Fruit fly (Drosophila melanogaster) whole organism, embryonic: ENCODE measurements around the gene Inx6.

ENCODE experiments used
- Adf1 ChIP-seq: fragments of 200-800 bp; sonication (Bioruptor generic); IDR thresholded peaks from 2 replicates; pipeline ENCODE4 v1.3.6; 2022; ENCODE audit warnings: missing biosample characterization, missing genetic modification characterization
- Awh ChIP-seq: fragments of 200-800 bp; sonication (Bioruptor generic); IDR thresholded peaks from 2 replicates; pipeline ENCODE4, ENCODE4 v1.3.6; 2022; ENCODE audit warnings: missing biosample characterization, missing genetic modification characterization
- Blimp-1 ChIP-seq: fragments of 200-800 bp; sonication (Bioruptor generic); optimal IDR thresholded peaks from 3 replicates; lab custom pipeline; 2018; ENCODE audit warnings: missing biosample characterization, missing genetic modification characterization, mild to moderate bottlenecking, moderate library complexity, missing genetic modification reagents
- CG12769 ChIP-seq: fragments of 200-800 bp; sonication (Bioruptor generic); optimal IDR thresholded peaks from 2 replicates; lab custom pipeline; 2019; ENCODE audit warnings: missing biosample characterization, mild to moderate bottlenecking, missing genetic modification characterization, moderate library complexity
- CG13287 ChIP-seq: fragments of 200-800 bp; sonication (Bioruptor generic); IDR thresholded peaks from 2 replicates; pipeline ENCODE4 v1.3.6; 2022; ENCODE audit warnings: missing biosample characterization, missing genetic modification characterization; ENCODE audit not compliant: partially characterized antibody
- CG1603 ChIP-seq: fragments of 200-800 bp; sonication (Bioruptor generic); optimal IDR thresholded peaks from 2 replicates; lab custom pipeline; 2019; ENCODE audit warnings: missing biosample characterization, mild to moderate bottlenecking, missing genetic modification characterization, moderate library complexity
- CG17612 ChIP-seq: fragments of 200-800 bp; sonication (Bioruptor generic); IDR thresholded peaks from 2 replicates; pipeline ENCODE4 v1.3.6; 2022; ENCODE audit warnings: missing biosample characterization, missing genetic modification characterization
- CG17802 ChIP-seq: fragments of 200-800 bp; sonication (Bioruptor generic); optimal IDR thresholded peaks from 2 replicates; lab custom pipeline; 2018; ENCODE audit warnings: missing biosample characterization, mild to moderate bottlenecking, missing genetic modification characterization, moderate library complexity
- CG2678 ChIP-seq: fragments of 200-800 bp; sonication (Bioruptor generic); optimal IDR thresholded peaks from 3 replicates; lab custom pipeline; 2019; ENCODE audit warnings: missing biosample characterization, mild to moderate bottlenecking, missing genetic modification characterization, moderate library complexity
- CG3995 ChIP-seq: fragments of 200-800 bp; sonication (Bioruptor generic); optimal IDR thresholded peaks from 3 replicates; lab custom pipeline; 2016; ENCODE audit warnings: missing biosample characterization, missing genetic modification characterization
- CG5180 ChIP-seq: fragments of 200-800 bp; sonication (Bioruptor generic); optimal IDR thresholded peaks from 3 replicates; lab custom pipeline; 2017; ENCODE audit warnings: missing biosample characterization, missing genetic modification characterization, mild to moderate bottlenecking, moderate library complexity, missing genetic modification reagents
- CG7786 ChIP-seq: fragments of 200-800 bp; sonication (Bioruptor generic); optimal IDR thresholded peaks from 2 replicates; lab custom pipeline; 2016; ENCODE audit warnings: missing biosample characterization, missing genetic modification characterization
- CG8290 ChIP-seq, 3 experiments: fragments of 200-800 bp; sonication (Bioruptor generic); optimal IDR thresholded peaks; 2 replicates each; lab custom pipeline; 2016 to 2019; ENCODE audit warnings: missing biosample characterization in 3 of 3, missing genetic modification characterization in 3 of 3, mild to moderate bottlenecking in 2 of 3, moderate library complexity in 1 of 3
- CG8388 ChIP-seq: fragments of 200-800 bp; sonication (Bioruptor generic); optimal IDR thresholded peaks from 2 replicates; lab custom pipeline; 2019; ENCODE audit warnings: missing biosample characterization, mild to moderate bottlenecking, missing genetic modification characterization, moderate library complexity
- Chrac-16 ChIP-seq: fragments of 200-800 bp; sonication (Bioruptor generic); optimal IDR thresholded peaks from 3 replicates; lab custom pipeline; 2016; ENCODE audit warnings: missing biosample characterization, missing genetic modification characterization
- CoRest ChIP-seq: fragments of 200-800 bp; sonication (Bioruptor generic); optimal IDR thresholded peaks from 3 replicates; lab custom pipeline; 2018; ENCODE audit warnings: missing biosample characterization, mild to moderate bottlenecking, missing genetic modification characterization, moderate library complexity
- Doc3 ChIP-seq: fragments of 200-800 bp; sonication (Bioruptor generic); IDR thresholded peaks from 3 replicates; pipeline ENCODE4 v1.3.6; 2022; ENCODE audit warnings: missing biosample characterization, missing genetic modification characterization; ENCODE audit not compliant: partially characterized antibody
- Dref ChIP-seq: fragments of 200-800 bp; sonication (Bioruptor generic); IDR thresholded peaks from 2 replicates; pipeline ENCODE4 v1.3.6; 2022; ENCODE audit warnings: missing biosample characterization, missing genetic modification characterization
- Ets65A ChIP-seq: fragments of 200-800 bp; sonication (Bioruptor generic); peaks from one replicate; lab custom pipeline; 2016; ENCODE audit warnings: missing biosample characterization, missing genetic modification characterization
- Jarid2 ChIP-seq: fragments of 200-800 bp; sonication (Bioruptor generic); optimal IDR thresholded peaks from 3 replicates; lab custom pipeline; 2017; ENCODE audit warnings: mild to moderate bottlenecking, missing biosample characterization, missing genetic modification reagents, missing genetic modification characterization
- Lim3 ChIP-seq: fragments of 200-800 bp; sonication (Bioruptor generic); IDR thresholded peaks from 2 replicates; pipeline ENCODE4 v1.3.6; 2022; ENCODE audit warnings: missing biosample characterization, missing genetic modification characterization
- Max ChIP-seq: fragments of 200-800 bp; sonication (Bioruptor generic); optimal IDR thresholded peaks from 2 replicates; lab custom pipeline; 2016; ENCODE audit warnings: missing biosample characterization, mild to moderate bottlenecking, missing genetic modification characterization
- Med ChIP-seq: fragments of 200-800 bp; sonication (Bioruptor generic); peaks from one replicate; lab custom pipeline; 2016; ENCODE audit warnings: missing biosample characterization, missing genetic modification characterization, mild to moderate bottlenecking, inconsistent platforms, moderate library complexity
- Ptx1 ChIP-seq: fragments of 200-800 bp; sonication (Bioruptor generic); IDR thresholded peaks from 2 replicates; pipeline ENCODE4 v1.3.6; 2022; ENCODE audit warnings: missing biosample characterization, missing genetic modification characterization
- Sry-β ChIP-seq: fragments of 200-800 bp; sonication (Bioruptor generic); optimal IDR thresholded peaks from 2 replicates; lab custom pipeline; 2018; ENCODE audit warnings: missing biosample characterization, mild to moderate bottlenecking, missing genetic modification characterization, moderate library complexity
- bcd ChIP-seq: fragments of 200-800 bp; sonication (Bioruptor generic); optimal IDR thresholded peaks from 2 replicates; lab custom pipeline; 2017; ENCODE audit warnings: missing biosample characterization, mild to moderate bottlenecking, missing genetic modification characterization
- bsh ChIP-seq, 2 experiments: fragments of 200-800 bp; sonication (Bioruptor generic); optimal IDR thresholded peaks; 2 replicates each; lab custom pipeline; 2017 to 2018; ENCODE audit warnings: mild to moderate bottlenecking in 2 of 2, missing biosample characterization in 2 of 2, missing genetic modification characterization in 2 of 2, moderate library complexity in 1 of 2
- cg ChIP-seq: fragments of 200-800 bp; sonication (Bioruptor generic); optimal IDR thresholded peaks from 3 replicates; lab custom pipeline; 2019; ENCODE audit warnings: missing biosample characterization, mild to moderate bottlenecking, missing genetic modification characterization, moderate library complexity
- chinmo ChIP-seq: fragments of 200-800 bp; sonication (Bioruptor generic); IDR thresholded peaks from 4 replicates; pipeline ENCODE4 v1.3.6; 2022; ENCODE audit warnings: missing biosample characterization, missing genetic modification characterization; ENCODE audit not compliant: partially characterized antibody
- crol ChIP-seq: fragments of 200-800 bp; sonication (Bioruptor generic); IDR thresholded peaks from 2 replicates; pipeline ENCODE4 v1.3.6; 2022; ENCODE audit warnings: missing biosample characterization, missing genetic modification characterization
- gcm2 ChIP-seq: fragments of 200-800 bp; sonication (Bioruptor generic); optimal IDR thresholded peaks from 2 replicates; lab custom pipeline; 2016; ENCODE audit warnings: missing biosample characterization, missing genetic modification characterization
- hb ChIP-seq: fragments of 200-800 bp; sonication (Bioruptor generic); IDR thresholded peaks from 3 replicates; pipeline ENCODE4 v1.3.6; 2022; ENCODE audit warnings: missing biosample characterization, missing genetic modification characterization; ENCODE audit not compliant: partially characterized antibody
- kni ChIP-seq: fragments of 200-800 bp; sonication (Bioruptor generic); optimal IDR thresholded peaks from 3 replicates; lab custom pipeline; 2017; ENCODE audit warnings: mild to moderate bottlenecking, missing biosample characterization, missing genetic modification reagents, missing genetic modification characterization
- oc ChIP-seq: fragments of 200-800 bp; sonication (Bioruptor generic); optimal IDR thresholded peaks from 2 replicates; lab custom pipeline; 2018; ENCODE audit warnings: missing biosample characterization, mild to moderate bottlenecking, missing genetic modification characterization, moderate library complexity
- pfk ChIP-seq: fragments of 200-800 bp; sonication (Bioruptor generic); optimal IDR thresholded peaks from 2 replicates; lab custom pipeline; 2018; ENCODE audit warnings: missing biosample characterization, mild to moderate bottlenecking, missing genetic modification characterization, moderate library complexity
- pho ChIP-seq: fragments of 200-800 bp; sonication (Bioruptor generic); optimal IDR thresholded peaks from 2 replicates; lab custom pipeline; 2016; ENCODE audit warnings: missing biosample characterization, missing genetic modification characterization
- ranshi ChIP-seq: fragments of 200-800 bp; sonication (Bioruptor generic); IDR thresholded peaks from 2 replicates; pipeline ENCODE4 v1.3.6; 2022; ENCODE audit warnings: missing biosample characterization, missing genetic modification characterization
- row ChIP-seq: fragments of 200-800 bp; sonication (Bioruptor generic); IDR thresholded peaks from 3 replicates; pipeline ENCODE4 v1.3.6; 2022; ENCODE audit warnings: missing biosample characterization, missing genetic modification characterization
- sr ChIP-seq: fragments of 200-800 bp; sonication (Bioruptor generic); IDR thresholded peaks from 3 replicates; pipeline ENCODE4 v1.3.6; 2022; ENCODE audit warnings: missing biosample characterization, missing genetic modification characterization
- unpg ChIP-seq: fragments of 200-800 bp; sonication (Bioruptor generic); optimal IDR thresholded peaks from 3 replicates; lab custom pipeline; 2018; ENCODE audit warnings: missing biosample characterization, mild to moderate bottlenecking, missing genetic modification characterization, moderate library complexity

Inx6 gene

DNA sequence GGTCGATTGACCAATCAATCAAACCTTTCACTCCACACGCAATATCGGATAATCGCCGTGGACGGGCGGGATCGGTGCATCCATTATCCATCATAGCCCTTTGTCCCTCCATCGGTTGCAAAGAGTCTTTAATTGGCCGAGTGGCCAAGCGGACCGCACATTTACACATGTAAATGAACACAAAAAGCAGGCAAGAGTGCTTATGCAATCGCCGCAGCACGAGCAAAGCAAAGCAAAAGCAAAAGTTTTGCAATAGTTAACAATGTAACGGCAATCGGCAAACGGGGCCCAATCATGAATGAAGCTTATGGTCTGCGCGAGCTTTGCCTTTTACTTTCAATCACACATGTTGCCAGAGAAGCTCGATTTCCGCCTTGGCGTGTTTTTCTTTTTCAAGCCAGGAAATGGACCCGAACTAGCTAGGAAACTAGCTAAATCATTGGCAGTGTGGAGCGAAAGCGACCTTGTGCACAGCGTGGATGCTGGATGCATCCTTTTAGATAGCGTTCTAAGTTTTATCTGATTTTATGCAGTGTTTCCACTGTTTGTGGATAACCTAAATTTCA is 26.2 kb downstream of the Inx6 start (continued):
- no peak for TF ChIP-seq pfk
- no peak for TF ChIP-seq Dref (GFP tag; lab: Robert Waterston, UW)
- TF ChIP-seq CoRest (tag; lab: Kevin White, UChicago): no peak
- TF ChIP-seq CG2678 (tag; lab: Kevin White, UChicago): no peak
- TF ChIP-seq chinmo (GFP tag; lab: Robert Waterston, UW): 0 out of 4 replicates have a peak, but pooled peaks have one; percentile 21
- TF ChIP-seq CG1603 (tag; lab: Kevin White, UChicago): peak; percentile 7
- TF ChIP-seq CG17802 (tag; lab: Kevin White, UChicago): peak; percentile 7
- peak; percentile 89 for TF ChIP-seq CG5180 (GFP tag; lab: Kevin White, UChicago)
- peak; percentile 58 for TF ChIP-seq row (GFP tag; lab: Robert Waterston, UW)
- peak; percentile 27 for TF ChIP-seq oc (tag; lab: Kevin White, UChicago)
- no peak for TF ChIP-seq Max
- TF ChIP-seq CG7786: no peak
- TF ChIP-seq Chrac-16: no peak
- TF ChIP-seq Jarid2: no peak
- TF ChIP-seq pho (GFP tag; lab: Kevin White, UChicago): no peak
- peak; percentile 67 for TF ChIP-seq Awh
- TF ChIP-seq Sry-β (GFP tag; lab: Kevin White, UChicago): peak; percentile 83

DNA sequence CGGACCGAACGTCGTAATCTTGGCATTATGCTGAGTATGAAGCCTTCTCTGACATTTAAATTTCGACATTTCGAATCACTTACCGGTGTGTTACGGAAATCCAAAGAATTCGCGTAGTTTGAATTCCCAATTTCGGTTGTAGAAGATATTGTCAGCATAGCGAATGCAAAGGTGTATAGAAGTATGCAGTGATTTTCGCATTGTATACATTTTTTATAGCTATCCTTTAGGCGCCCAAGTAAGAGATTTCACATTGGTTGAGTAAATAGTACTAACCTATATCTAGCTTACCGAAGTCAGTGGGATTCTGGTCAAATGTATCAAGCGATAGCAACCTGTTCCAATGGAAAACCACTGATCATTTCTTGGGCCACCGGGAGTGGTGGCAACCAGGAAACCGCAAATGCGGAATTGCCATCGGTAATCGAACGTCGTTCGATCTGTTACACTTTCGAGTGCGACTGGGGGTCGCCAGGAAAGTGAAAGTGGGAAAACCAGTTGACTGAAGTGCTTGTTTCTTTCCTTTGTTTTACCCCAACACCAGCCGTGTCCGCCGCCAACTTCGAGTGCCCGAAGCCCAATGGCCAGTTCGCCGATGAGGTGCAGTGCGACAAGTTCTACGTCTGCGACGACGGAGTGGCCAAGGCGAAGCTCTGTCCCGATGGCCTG is 28.9 kb downstream of the Inx6 start:
- TF ChIP-seq CG8290 (GFP tag; optimal IDR thresholded peaks at IDR 0.05; lab: Kevin White, UChicago): peak; percentile 80
- peak in 1 of 2 experiments; percentile 73 for TF ChIP-seq CG8290 (tag; optimal IDR thresholded peaks at IDR 0.05; lab: Kevin White, UChicago)
- peak; percentile 86 for TF ChIP-seq CG17612 (GFP tag; lab: Robert Waterston, UW)
- peak; percentile 84 for TF ChIP-seq Ets65A (GFP tag; lab: Kevin White, UChicago)
- TF ChIP-seq CG3995 (GFP tag; lab: Kevin White, UChicago): no peak
- peak; percentile 68 for TF ChIP-seq Blimp-1 (GFP tag; lab: Kevin White, UChicago)
- TF ChIP-seq bcd: no peak
- no peak for TF ChIP-seq CG8388
- no peak for TF ChIP-seq unpg (GFP tag; lab: Kevin White, UChicago)
- no peak for TF ChIP-seq bsh (GFP tag; optimal IDR thresholded peaks at IDR 0.05; lab: Kevin White, UChicago)
- TF ChIP-seq CG13287 (GFP tag; lab: Robert Waterston, UW): no peak
- TF ChIP-seq Lim3 (GFP tag; lab: Robert Waterston, UW): no peak

DNA sequence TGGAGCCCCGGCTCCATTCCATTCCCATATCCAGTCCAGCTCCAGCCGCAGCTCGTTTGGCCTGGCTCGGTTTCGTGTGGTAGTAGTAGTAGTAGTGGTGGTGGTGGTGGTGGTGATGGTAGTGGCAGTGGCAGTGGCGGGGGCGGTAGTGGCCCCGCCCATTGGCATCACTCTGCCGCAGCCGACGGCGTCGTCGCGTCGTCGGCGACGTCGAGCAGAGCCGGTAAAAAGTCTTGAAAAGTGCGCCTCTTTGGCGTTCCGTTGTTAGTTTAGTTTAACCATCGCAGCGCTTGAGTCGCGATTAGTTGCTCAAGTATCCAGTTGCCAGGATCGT is 30.0 kb downstream of the Inx6 start, which contains the start of gene obst-A:
TSS of gene obst-A (plus strand) at position 248 of the 334 bp plus-strand sequence.
- peak; percentile 48 for TF ChIP-seq CG12769 (tag; lab: Kevin White, UChicago)
- peak; percentile 7 for TF ChIP-seq Med
- TF ChIP-seq sr (GFP tag; lab: Robert Waterston, UW): peak; percentile 33; the same call in 1 of the 3 replicates
- TF ChIP-seq Adf1 (GFP tag; lab: Robert Waterston, UW): peak; percentile 49; the same call in 1 of the 2 replicates
- no peak for TF ChIP-seq ranshi (GFP tag; lab: Robert Waterston, UW)
- no peak for TF ChIP-seq Ptx1 (GFP tag; lab: Robert Waterston, UW)
- no peak for TF ChIP-seq hb
- TF ChIP-seq crol (GFP tag; lab: Robert Waterston, UW): peak; percentile 26; the same call in 1 of the 2 replicates
- TF ChIP-seq cg (GFP tag; lab: Kevin White, UChicago): peak; percentile 45
- TF ChIP-seq kni (GFP tag; lab: Kevin White, UChicago): peak; percentile 4
- TF ChIP-seq Doc3 (GFP tag; lab: Robert Waterston, UW): no peak
- no peak for TF ChIP-seq gcm2 (GFP tag; lab: Kevin White, UChicago)
